Worm (Caenorhabditis elegans): Measurements from ENCODE around the gene lgc-18.

- TF ChIP-seq ref-1 (GFP tag; conservative IDR thresholded peaks at IDR 0.05) (no peak), ztf-29 (GFP tag; IDR thresholded peaks at IDR 0.05) (no peak), T22C8.4 (GFP tag; IDR thresholded peaks at IDR 0.05) (no peak), cog-1 (tag; optimal IDR thresholded peaks at IDR 0.05) (peak; percentile 85)
Measured at ce11 chrX:12171631-12172348, 46.4 kb downstream of the lgc-18 start, which contains the start of gene F57G12.1.
